Worm (Caenorhabditis elegans): Measurements from ENCODE around the gene asp-4.

DNA sequence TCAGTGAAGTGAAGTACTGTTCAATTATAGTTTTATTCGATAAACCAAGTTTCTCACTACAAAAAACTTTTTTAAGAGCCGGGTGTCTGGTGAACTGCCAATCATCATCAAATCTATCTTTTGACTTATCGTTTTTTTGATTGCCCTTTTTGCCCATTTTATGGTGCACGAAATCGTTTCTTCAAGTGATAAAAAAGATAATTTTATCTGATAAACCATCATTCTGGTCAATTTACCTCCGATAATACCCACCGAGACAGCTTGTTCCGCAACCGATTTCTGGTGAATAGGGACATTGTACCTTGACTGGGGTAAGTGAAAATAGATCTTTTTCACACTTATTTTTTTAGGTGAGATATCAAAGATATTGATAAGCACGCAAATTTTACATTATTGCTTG lies 36.3 kb upstream of the asp-4 start, which contains the start of gene K08H2.10:
- TF ChIP-seq skn-1 (tag; optimal IDR thresholded peaks at IDR 0.05): no peak
- TF ChIP-seq aly-2 (tag; optimal IDR thresholded peaks at IDR 0.05): no peak
- TF ChIP-seq nhr-11 (tag; optimal IDR thresholded peaks at IDR 0.05): no peak
- no peak for TF ChIP-seq unc-62 (GFP tag; optimal IDR thresholded peaks at IDR 0.05)
- no peak for TF ChIP-seq elt-1 (tag; optimal IDR thresholded peaks at IDR 0.05)
- TF ChIP-seq unc-55 (GFP tag; optimal IDR thresholded peaks at IDR 0.05): no peak
- no peak for TF ChIP-seq nhr-10 (tag; optimal IDR thresholded peaks at IDR 0.05)
- no peak for TF ChIP-seq zag-1 (tag; optimal IDR thresholded peaks at IDR 0.05)
- TF ChIP-seq R02D3.7 (tag; optimal IDR thresholded peaks at IDR 0.05): no peak
- TF ChIP-seq ceh-82 (tag; optimal IDR thresholded peaks at IDR 0.05): no peak
- TF ChIP-seq nhr-237 (tag; optimal IDR thresholded peaks at IDR 0.05): no peak
- TF ChIP-seq nhr-12 (tag; optimal IDR thresholded peaks at IDR 0.05): no peak
- no peak for TF ChIP-seq lsy-2 (tag; optimal IDR thresholded peaks at IDR 0.05)
